Worm (Caenorhabditis elegans) whole organism, L2 larva: ENCODE measurements around the gene che-12.

ENCODE experiments used
- ama-1 ChIP-seq: fragments of 150-350 bp; optimal IDR thresholded peaks from 2 replicates; lab custom pipeline; 2018; ENCODE audit warnings: inconsistent platforms
- ceh-82 ChIP-seq: fragments of 150-350 bp; optimal IDR thresholded peaks from 2 replicates; lab custom pipeline; 2014; ENCODE audit warnings: missing biosample characterization, missing genetic modification characterization
- elt-1 ChIP-seq: fragments of 150-350 bp; optimal IDR thresholded peaks from 2 replicates; lab custom pipeline; 2014; ENCODE audit warnings: missing biosample characterization, missing genetic modification characterization
- mab-5 ChIP-seq: fragments of 150-350 bp; optimal IDR thresholded peaks from 2 replicates; lab custom pipeline; 2014; ENCODE audit warnings: missing biosample characterization, missing genetic modification characterization
- nhr-10 ChIP-seq: sonication (generic microtip); optimal IDR thresholded peaks from 2 replicates; lab custom pipeline; 2017; ENCODE audit warnings: missing biosample characterization, missing genetic modification characterization
- nhr-129 ChIP-seq: fragments of 150-350 bp; optimal IDR thresholded peaks from 2 replicates; lab custom pipeline; 2014; ENCODE audit warnings: missing biosample characterization, missing genetic modification characterization
- unc-62 ChIP-seq: fragments of 150-350 bp; optimal IDR thresholded peaks from 2 replicates; lab custom pipeline; 2014; ENCODE audit warnings: missing biosample characterization, missing genetic modification reagents, missing genetic modification characterization
- zag-1 ChIP-seq: fragments of 150-350 bp; optimal IDR thresholded peaks from 2 replicates; lab custom pipeline; 2014; ENCODE audit warnings: missing biosample characterization, missing genetic modification characterization
- ztf-11 ChIP-seq: sonication (generic microtip); optimal IDR thresholded peaks from 2 replicates; lab custom pipeline; 2017; ENCODE audit warnings: missing biosample characterization, missing genetic modification characterization

DNA sequence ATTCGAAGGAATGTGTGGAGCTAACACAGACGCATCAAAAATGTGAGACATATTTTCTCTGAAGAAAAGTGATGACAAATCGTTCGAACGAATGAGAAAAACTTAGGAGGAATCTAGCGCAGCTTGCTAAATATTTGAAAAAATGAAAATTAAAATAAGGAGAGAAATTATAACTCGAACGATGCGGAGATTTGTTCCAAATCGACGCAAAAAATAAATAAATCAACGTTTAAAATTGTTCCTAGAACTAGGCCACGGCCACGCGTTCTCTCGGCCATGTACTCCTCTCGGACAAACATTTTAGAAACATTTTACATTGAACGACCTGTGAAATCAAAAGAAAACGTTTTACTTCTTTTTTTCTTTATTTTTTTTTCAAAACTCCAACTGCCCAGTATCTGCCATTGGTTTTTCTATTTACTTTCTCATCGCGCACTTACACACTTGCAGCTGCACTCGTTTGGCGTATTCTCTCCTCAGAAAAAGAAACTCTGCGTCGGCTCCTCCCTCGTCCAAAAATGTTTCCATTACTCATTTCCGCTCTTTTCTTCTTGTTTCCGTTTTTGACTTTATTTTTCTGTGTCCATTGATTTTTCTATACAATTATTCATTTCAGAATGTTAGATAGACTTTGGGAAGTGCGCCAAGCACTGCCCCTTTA lies 13.0 kb upstream of the che-12 start, which contains the start of the genes gna-1 and B0024.13:
- TF ChIP-seq elt-1 (tag; lab: Kevin White, UChicago) (no peak), ama-1 (lab: Kevin White, UChicago) (no peak), zag-1 (tag; lab: Kevin White, UChicago) (no peak), unc-62 (GFP tag; lab: Kevin White, UChicago) (no peak), nhr-10 (no peak), nhr-129 (tag; lab: Kevin White, UChicago) (peak; percentile 25), ztf-11 (no peak), ceh-82 (tag; lab: Kevin White, UChicago) (no peak), mab-5 (tag; lab: Kevin White, UChicago) (no peak)
